Fruit fly (Drosophila melanogaster) whole organism, embryonic: ENCODE results near the gene gro.
A peak's percentile ranks its signal among the peaks of the same experiment; 100 is the strongest.

Source experiments
- Asciz ChIP-seq: fragments of 200-800 bp; sonication (Bioruptor generic); optimal IDR thresholded peaks from 2 replicates; lab custom pipeline; 2017; ENCODE audit warnings: missing biosample characterization, mild to moderate bottlenecking, missing genetic modification characterization, missing genetic modification reagents
- Bteb2 ChIP-seq: fragments of 200-800 bp; sonication (Bioruptor generic); optimal IDR thresholded peaks from 2 replicates; lab custom pipeline; 2016; ENCODE audit warnings: missing biosample characterization, missing genetic modification characterization
- CG10209 ChIP-seq: fragments of 200-800 bp; sonication (Bioruptor generic); optimal IDR thresholded peaks from 3 replicates; lab custom pipeline; 2017; ENCODE audit warnings: missing biosample characterization, mild to moderate bottlenecking, missing genetic modification characterization, missing genetic modification reagents
- CG10543 ChIP-seq: fragments of 200-800 bp; sonication (Bioruptor generic); optimal IDR thresholded peaks from 3 replicates; lab custom pipeline; 2017; ENCODE audit warnings: missing biosample characterization, mild to moderate bottlenecking, missing genetic modification characterization, moderate library complexity
- CG10979 ChIP-seq: fragments of 200-800 bp; sonication (Bioruptor generic); optimal IDR thresholded peaks from 2 replicates; lab custom pipeline; 2018; ENCODE audit warnings: missing biosample characterization, mild to moderate bottlenecking, missing genetic modification characterization, moderate library complexity
- CG12659 ChIP-seq: fragments of 200-800 bp; sonication (Bioruptor generic); optimal IDR thresholded peaks from 3 replicates; lab custom pipeline; 2017; ENCODE audit warnings: mild to moderate bottlenecking, missing biosample characterization, missing genetic modification reagents, missing genetic modification characterization
- CG13624 ChIP-seq: fragments of 200-800 bp; sonication (Bioruptor generic); optimal IDR thresholded peaks from 2 replicates; lab custom pipeline; 2016; ENCODE audit warnings: missing biosample characterization, missing genetic modification characterization
- CG14667 ChIP-seq: fragments of 200-800 bp; sonication (Bioruptor generic); IDR thresholded peaks from 2 replicates; pipeline ENCODE4 v1.3.6; 2022; ENCODE audit warnings: missing biosample characterization, missing genetic modification characterization
- CG1529 ChIP-seq: fragments of 200-800 bp; sonication (Bioruptor generic); optimal IDR thresholded peaks from 3 replicates; lab custom pipeline; 2018; ENCODE audit warnings: missing biosample characterization, missing genetic modification characterization
- CG1602 ChIP-seq: fragments of 200-800 bp; sonication (Bioruptor generic); optimal IDR thresholded peaks from 3 replicates; lab custom pipeline; 2016; ENCODE audit warnings: missing biosample characterization, missing genetic modification characterization
- CG16813 ChIP-seq: fragments of 200-800 bp; sonication (Bioruptor generic); IDR thresholded peaks from 3 replicates; pipeline ENCODE4 v1.3.6; 2022; ENCODE audit warnings: missing biosample characterization, missing genetic modification characterization; ENCODE audit not compliant: partially characterized antibody
- CG16863 ChIP-seq: fragments of 200-800 bp; sonication (Bioruptor generic); optimal IDR thresholded peaks from 3 replicates; lab custom pipeline; 2016; ENCODE audit warnings: missing biosample characterization, missing genetic modification characterization
- CG1832 ChIP-seq: fragments of 200-800 bp; sonication (Bioruptor generic); optimal IDR thresholded peaks from 2 replicates; lab custom pipeline; 2017; ENCODE audit warnings: missing biosample characterization, mild to moderate bottlenecking, missing genetic modification characterization, inconsistent platforms
- CG18476 ChIP-seq: fragments of 200-800 bp; sonication (Bioruptor generic); optimal IDR thresholded peaks from 2 replicates; lab custom pipeline; 2016; ENCODE audit warnings: missing biosample characterization, mild to moderate bottlenecking, missing genetic modification characterization
- CG18599 ChIP-seq: fragments of 200-800 bp; sonication (Bioruptor generic); optimal IDR thresholded peaks from 3 replicates; lab custom pipeline; 2017; ENCODE audit warnings: missing biosample characterization, missing genetic modification characterization, mild to moderate bottlenecking, moderate library complexity, missing genetic modification reagents
- CG32532 ChIP-seq: fragments of 200-800 bp; sonication (Bioruptor generic); IDR thresholded peaks from 2 replicates; pipeline ENCODE4 v1.3.6; 2022; ENCODE audit warnings: missing biosample characterization, missing genetic modification characterization
- CG33557 ChIP-seq: fragments of 200-800 bp; sonication (Bioruptor generic); optimal IDR thresholded peaks from 2 replicates; lab custom pipeline; 2019; ENCODE audit warnings: missing biosample characterization, mild to moderate bottlenecking, missing genetic modification characterization, moderate library complexity
- CG34224 ChIP-seq: fragments of 200-800 bp; sonication (Bioruptor generic); IDR thresholded peaks from 3 replicates; pipeline ENCODE4 v1.3.6; 2022; ENCODE audit warnings: missing biosample characterization, missing genetic modification characterization; ENCODE audit not compliant: partially characterized antibody
- CG7372 ChIP-seq: fragments of 200-800 bp; sonication (Bioruptor generic); IDR thresholded peaks from 2 replicates; pipeline ENCODE4 v1.3.6; 2022; ENCODE audit warnings: missing biosample characterization, missing genetic modification characterization
- Chrac-16 ChIP-seq: fragments of 200-800 bp; sonication (Bioruptor generic); optimal IDR thresholded peaks from 3 replicates; lab custom pipeline; 2016; ENCODE audit warnings: missing biosample characterization, missing genetic modification characterization
- CrebB ChIP-seq: fragments of 200-800 bp; sonication (Bioruptor generic); optimal IDR thresholded peaks from 3 replicates; lab custom pipeline; 2018; ENCODE audit warnings: missing biosample characterization, mild to moderate bottlenecking, missing genetic modification characterization
- Fer1 ChIP-seq: fragments of 200-800 bp; sonication (Bioruptor generic); optimal IDR thresholded peaks from 2 replicates; lab custom pipeline; 2017; ENCODE audit warnings: missing biosample characterization, mild to moderate bottlenecking, missing genetic modification characterization
- Hmx ChIP-seq: fragments of 200-800 bp; sonication (Bioruptor generic); optimal IDR thresholded peaks from 2 replicates; lab custom pipeline; 2016; ENCODE audit warnings: missing biosample characterization, missing genetic modification characterization
- Mes4 ChIP-seq: fragments of 200-800 bp; sonication (Bioruptor generic); optimal IDR thresholded peaks from 2 replicates; lab custom pipeline; 2016; ENCODE audit warnings: missing biosample characterization, missing genetic modification characterization
- Nf-YA ChIP-seq: fragments of 200-800 bp; sonication (Bioruptor generic); IDR thresholded peaks from 2 replicates; pipeline ENCODE4 v1.3.6; 2022; ENCODE audit warnings: missing biosample characterization, missing genetic modification characterization
- Pdp1 ChIP-seq, 2 experiments: fragments of 200-800 bp; sonication (Bioruptor generic); optimal IDR thresholded peaks; 3 replicates each; lab custom pipeline; 2016; ENCODE audit warnings: missing biosample characterization in 2 of 2, missing genetic modification characterization in 2 of 2, mild to moderate bottlenecking in 1 of 2, moderate library complexity in 1 of 2
- Usf ChIP-seq: fragments of 200-800 bp; sonication (Bioruptor generic); optimal IDR thresholded peaks from 2 replicates; lab custom pipeline; 2017; ENCODE audit warnings: missing genotype, missing biosample characterization, missing genetic modification characterization
- Xbp1 ChIP-seq: fragments of 200-800 bp; sonication (Bioruptor generic); optimal IDR thresholded peaks from 3 replicates; lab custom pipeline; 2016; ENCODE audit warnings: missing biosample characterization, mild to moderate bottlenecking, missing genetic modification characterization
- Xrp1 ChIP-seq: fragments of 200-800 bp; sonication (Bioruptor generic); IDR thresholded peaks from 2 replicates; pipeline ENCODE4 v1.3.6; 2022; ENCODE audit warnings: missing biosample characterization, missing genetic modification characterization
- croc ChIP-seq: fragments of 200-800 bp; sonication (Bioruptor generic); conservative IDR thresholded peaks from 3 replicates; pipeline ENCODE4 v1.3.6; 2022; ENCODE audit warnings: missing biosample characterization, missing genetic modification characterization
- grn ChIP-seq: fragments of 200-800 bp; sonication (Bioruptor generic); optimal IDR thresholded peaks from 3 replicates; lab custom pipeline; 2017; ENCODE audit warnings: missing biosample characterization, missing genetic modification characterization
- gro ChIP-seq: fragments of 200-800 bp; sonication (Bioruptor generic); optimal IDR thresholded peaks from 2 replicates; lab custom pipeline; 2016; ENCODE audit warnings: missing biosample characterization, missing genetic modification characterization
- lola ChIP-seq, 3 experiments: fragments of >200 bp in 2 of 3; fragments of 200-800 bp in 1 of 3; sonication (Bioruptor generic) in 1 of 3; optimal IDR thresholded peaks; 2 replicates each; lab custom pipeline; 2017 to 2019; ENCODE audit warnings: missing biosample characterization in 3 of 3, missing genetic modification characterization in 3 of 3, mild to moderate bottlenecking in 1 of 3, moderate library complexity in 1 of 3
- maf-S ChIP-seq: fragments of 200-800 bp; sonication (Bioruptor generic); optimal IDR thresholded peaks from 2 replicates; lab custom pipeline; 2016; ENCODE audit warnings: missing biosample characterization, missing genetic modification characterization
- prd ChIP-seq, 3 experiments: fragments of >200 bp in 2 of 3; fragments of 200-800 bp in 1 of 3; sonication (Bioruptor generic) in 1 of 3; optimal IDR thresholded peaks in 2 of 3; IDR thresholded peaks in 1 of 3; 2 replicates in 2 of 3; 3 replicates in 1 of 3; pipeline versions ENCODE4 v1.3.6 to Lab custom; 2017 to 2022; ENCODE audit warnings: missing biosample characterization in 1 of 3, missing genetic modification characterization in 1 of 3
- pum ChIP-seq: fragments of 200-800 bp; sonication (Bioruptor generic); optimal IDR thresholded peaks from 2 replicates; lab custom pipeline; 2016; ENCODE audit warnings: missing biosample characterization, missing genetic modification characterization
- salm ChIP-seq: fragments of 200-800 bp; sonication (Bioruptor generic); optimal IDR thresholded peaks from 2 replicates; lab custom pipeline; 2018; ENCODE audit warnings: missing biosample characterization, mild to moderate bottlenecking, missing genetic modification characterization
- sc ChIP-seq, 3 experiments: fragments of >200 bp in 2 of 3; fragments of 200-800 bp in 1 of 3; sonication (Bioruptor generic) in 1 of 3; optimal IDR thresholded peaks; 2 replicates in 2 of 3; 3 replicates in 1 of 3; lab custom pipeline; 2017; ENCODE audit warnings: mild to moderate bottlenecking in 1 of 3, missing biosample characterization in 1 of 3, missing genetic modification characterization in 1 of 3, missing genetic modification reagents in 1 of 3
- sd ChIP-seq: fragments of 200-800 bp; sonication (Bioruptor generic); optimal IDR thresholded peaks from 3 replicates; lab custom pipeline; 2018; ENCODE audit warnings: missing biosample characterization, mild to moderate bottlenecking, missing genetic modification characterization, moderate library complexity
- sens ChIP-seq: fragments of 200-800 bp; sonication (Bioruptor generic); peaks from one replicate; lab custom pipeline; 2016; ENCODE audit warnings: missing biosample characterization, missing genetic modification characterization
- toy ChIP-seq: fragments of 200-800 bp; sonication (Bioruptor generic); IDR thresholded peaks from 2 replicates; pipeline ENCODE4 v1.3.6; 2022; ENCODE audit warnings: missing biosample characterization, missing genetic modification characterization
- trem ChIP-seq: fragments of 200-800 bp; optimal IDR thresholded peaks from 3 replicates; lab custom pipeline; 2019; ENCODE audit warnings: missing biosample characterization, mild to moderate bottlenecking, missing genetic modification characterization, moderate library complexity
- ttk ChIP-seq: fragments of 200-800 bp; sonication (Bioruptor generic); IDR thresholded peaks from 2 replicates; pipeline ENCODE4 v2.1.2; 2022; ENCODE audit warnings: missing biosample characterization, missing genetic modification characterization
- vvl ChIP-seq: fragments of 200-800 bp; sonication (Bioruptor generic); IDR thresholded peaks from 2 replicates; pipeline ENCODE4 v1.3.6; 2022; ENCODE audit warnings: missing biosample characterization, missing genetic modification characterization
- wdn ChIP-seq: fragments of 200-800 bp; sonication (Bioruptor generic); IDR thresholded peaks from 2 replicates; pipeline ENCODE4 v1.3.6; 2022; ENCODE audit warnings: missing biosample characterization, missing genetic modification characterization
- zf30C ChIP-seq: fragments of 200-800 bp; sonication (Bioruptor generic); optimal IDR thresholded peaks from 3 replicates; lab custom pipeline; 2018; ENCODE audit warnings: missing biosample characterization, mild to moderate bottlenecking, missing genetic modification characterization
- zfh1 ChIP-seq: fragments of 200-800 bp; sonication (Bioruptor generic); IDR thresholded peaks from 3 replicates; pipeline ENCODE4 v1.3.6; 2022; ENCODE audit warnings: missing biosample characterization, missing genetic modification characterization

Gene gro

DNA sequence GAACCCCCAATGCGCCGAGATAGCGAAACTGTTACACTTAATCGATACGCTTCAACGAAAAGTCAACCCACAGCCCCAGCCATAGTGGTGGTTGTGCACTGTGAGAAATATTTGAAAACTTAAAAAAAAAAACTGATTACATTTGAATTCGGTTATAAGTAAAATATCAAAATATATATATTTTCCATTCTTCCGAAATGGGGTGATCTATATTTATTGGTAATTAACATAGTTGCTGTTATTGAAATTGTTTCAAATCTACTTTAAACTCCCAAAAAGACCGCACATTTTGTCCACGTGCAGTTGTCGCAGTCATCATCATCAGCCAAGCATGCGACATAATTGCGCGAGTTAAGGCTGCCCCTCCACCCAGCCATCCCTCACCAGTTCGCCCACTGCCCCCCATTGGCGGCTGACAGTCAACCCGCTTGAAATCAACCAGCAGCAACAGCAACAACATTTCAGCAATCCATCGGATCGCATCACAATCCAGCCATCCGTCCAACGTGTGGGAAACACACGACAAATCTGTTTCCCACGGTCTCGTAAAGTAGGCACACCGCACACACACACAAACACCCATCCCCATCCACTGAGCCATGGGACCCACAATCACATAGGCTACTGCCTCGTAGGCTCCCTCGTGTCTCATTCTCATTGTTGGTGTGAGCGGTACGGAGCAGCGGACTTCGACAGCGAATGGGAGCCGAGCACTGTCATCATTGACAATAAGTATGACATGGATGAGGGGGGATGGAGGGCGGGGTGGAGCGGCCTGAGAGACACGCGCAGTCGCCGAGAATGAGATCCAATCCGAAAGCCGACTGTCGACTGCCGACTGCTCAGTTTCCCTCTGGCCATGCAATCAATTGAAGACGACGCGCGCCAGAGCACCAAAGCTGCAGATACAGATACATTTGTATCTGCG lies 21.0 kb upstream of the gro start (continued):
- TF ChIP-seq CG32532 (GFP tag; lab: Robert Waterston, UW) = peak; percentile 45
- TF ChIP-seq Pdp1 (GFP tag; optimal IDR thresholded peaks at IDR 0.05; lab: Kevin White, UChicago) = peak in 1 of 2 experiments; percentile 0
- TF ChIP-seq sens (GFP tag; lab: Kevin White, UChicago) = peak; percentile 87
- peak; percentile 54; the same call in 1 of the 2 replicates for TF ChIP-seq ttk (GFP tag; lab: Robert Waterston, UW)
- peak; percentile 69 for TF ChIP-seq salm (tag; lab: Kevin White, UChicago)
- TF ChIP-seq sd (tag; lab: Kevin White, UChicago) = peak; percentile 60
- peak; percentile 27 for TF ChIP-seq CG1602 (GFP tag; lab: Kevin White, UChicago)
- peak; percentile 11 for TF ChIP-seq CG33557 (GFP tag; lab: Kevin White, UChicago)
- no peak for TF ChIP-seq CG13624
- TF ChIP-seq CrebB (tag; lab: Kevin White, UChicago) = no peak
- peak; percentile 43 for TF ChIP-seq CG1832 (GFP tag; lab: Kevin White, UChicago)
- TF ChIP-seq wdn = no peak
- peak; percentile 91 for TF ChIP-seq CG10543 (GFP tag; lab: Kevin White, UChicago)
- TF ChIP-seq trem (tag; lab: Kevin White, UChicago) = peak; percentile 37
- peak; percentile 49 for TF ChIP-seq CG1529 (GFP tag; lab: Kevin White, UChicago)
- TF ChIP-seq gro = peak; percentile 62
- no peak for TF ChIP-seq CG16813 (GFP tag; lab: Robert Waterston, UW)
- TF ChIP-seq prd (optimal IDR thresholded peaks at IDR 0.05; lab: Kevin White, UChicago) = no peak
- TF ChIP-seq prd (GFP tag; IDR thresholded peaks at IDR 0.05; lab: Robert Waterston, UW) = peak; percentile 57; the same call in 1 of the 3 replicates
- peak; percentile 37; the same call in 2 of the 3 replicates for TF ChIP-seq CG34224 (GFP tag; lab: Robert Waterston, UW)
- TF ChIP-seq CG7372 (GFP tag; lab: Robert Waterston, UW) = peak; percentile 25; the same call in 1 of the 2 replicates
- peak; percentile 85 for TF ChIP-seq Nf-YA (GFP tag; lab: Robert Waterston, UW)
- TF ChIP-seq maf-S (GFP tag; lab: Kevin White, UChicago) = no peak
- TF ChIP-seq Bteb2 = no peak
- peak; percentile 63 for TF ChIP-seq Fer1 (GFP tag; lab: Kevin White, UChicago)
- peak; percentile 44; the same call in 2 of the 3 replicates for TF ChIP-seq croc (GFP tag; lab: Robert Waterston, UW)
- TF ChIP-seq Hmx (GFP tag; lab: Kevin White, UChicago) = peak; percentile 27
- TF ChIP-seq CG14667 = peak; percentile 45
- no peak for TF ChIP-seq grn (GFP tag; lab: Kevin White, UChicago)
- TF ChIP-seq Asciz (GFP tag; lab: Kevin White, UChicago) = peak; percentile 79
- no peak for TF ChIP-seq Mes4
- TF ChIP-seq zf30C (GFP tag; lab: Kevin White, UChicago) = peak; percentile 72
- peak; percentile 1 for TF ChIP-seq Usf (GFP tag; lab: Kevin White, UChicago)
- TF ChIP-seq pum (GFP tag; lab: Kevin White, UChicago) = no peak
- peak; percentile 25 for TF ChIP-seq CG16863
- TF ChIP-seq lola (GFP tag; optimal IDR thresholded peaks at IDR 0.05; lab: Kevin White, UChicago) = peak in 1 of 3 experiments; percentile 70
- TF ChIP-seq CG10979 = peak; percentile 84
- peak; percentile 70 for TF ChIP-seq Chrac-16 (GFP tag; lab: Kevin White, UChicago)
- peak; percentile 62 for TF ChIP-seq vvl (GFP tag; lab: Robert Waterston, UW)
- TF ChIP-seq Xrp1 (GFP tag; lab: Robert Waterston, UW) = peak; percentile 78
- TF ChIP-seq sc (optimal IDR thresholded peaks at IDR 0.05; lab: Kevin White, UChicago) = no peak
- TF ChIP-seq sc (GFP tag; optimal IDR thresholded peaks at IDR 0.05; lab: Kevin White, UChicago) = peak; percentile 65
- TF ChIP-seq zfh1 (GFP tag; lab: Robert Waterston, UW) = peak; percentile 56
- TF ChIP-seq CG18599 (GFP tag; lab: Kevin White, UChicago) = peak; percentile 73
- peak; percentile 10 for TF ChIP-seq CG18476
- no peak for TF ChIP-seq toy
- peak; percentile 51 for TF ChIP-seq Xbp1
- TF ChIP-seq CG10209 (GFP tag; lab: Kevin White, UChicago) = peak; percentile 69
- peak; percentile 69 for TF ChIP-seq CG12659 (GFP tag; lab: Kevin White, UChicago)
